Fruit fly (Drosophila melanogaster) whole organism, wandering third instar larva: ENCODE results near the gene CG43980.

Experiments used
- Abd-B ChIP-seq: fragments of >200 bp; optimal IDR thresholded peaks from 2 replicates; lab custom pipeline; 2017; ENCODE audit warnings: missing biosample characterization, missing genetic modification characterization
- Dfd ChIP-seq: fragments of >200 bp; optimal IDR thresholded peaks from 2 replicates; lab custom pipeline; 2017; ENCODE audit warnings: missing biosample characterization, missing genetic modification characterization
- Hr78 ChIP-seq: fragments of >200 bp; optimal IDR thresholded peaks from 2 replicates; lab custom pipeline; 2017; ENCODE audit warnings: missing biosample characterization, missing genetic modification characterization
- Myc ChIP-seq: fragments of >200 bp; optimal IDR thresholded peaks from 2 replicates; lab custom pipeline; 2017
- dmrt93B ChIP-seq: fragments of 200-800 bp; sonication (Bioruptor generic); optimal IDR thresholded peaks from 2 replicates; lab custom pipeline; 2018; ENCODE audit warnings: missing biosample characterization, mild to moderate bottlenecking, missing genetic modification characterization
- lola ChIP-seq: fragments of >200 bp; optimal IDR thresholded peaks from 2 replicates; lab custom pipeline; 2017; ENCODE audit warnings: missing biosample characterization, missing genetic modification characterization
- pan ChIP-seq: fragments of >200 bp; optimal IDR thresholded peaks from 2 replicates; lab custom pipeline; 2017
- psq ChIP-seq: fragments of 200-800 bp; sonication (Bioruptor generic); optimal IDR thresholded peaks from 3 replicates; lab custom pipeline; 2017; ENCODE audit warnings: missing biosample characterization, mild to moderate bottlenecking, missing genetic modification characterization, moderate library complexity
- tai ChIP-seq: sonication (Bioruptor generic); optimal IDR thresholded peaks from 2 replicates; lab custom pipeline; 2016; ENCODE audit warnings: missing biosample characterization, missing genetic modification characterization
- usp ChIP-seq: fragments of >200 bp; optimal IDR thresholded peaks from 2 replicates; lab custom pipeline; 2017; ENCODE audit warnings: missing biosample characterization, missing genetic modification characterization

DNA sequence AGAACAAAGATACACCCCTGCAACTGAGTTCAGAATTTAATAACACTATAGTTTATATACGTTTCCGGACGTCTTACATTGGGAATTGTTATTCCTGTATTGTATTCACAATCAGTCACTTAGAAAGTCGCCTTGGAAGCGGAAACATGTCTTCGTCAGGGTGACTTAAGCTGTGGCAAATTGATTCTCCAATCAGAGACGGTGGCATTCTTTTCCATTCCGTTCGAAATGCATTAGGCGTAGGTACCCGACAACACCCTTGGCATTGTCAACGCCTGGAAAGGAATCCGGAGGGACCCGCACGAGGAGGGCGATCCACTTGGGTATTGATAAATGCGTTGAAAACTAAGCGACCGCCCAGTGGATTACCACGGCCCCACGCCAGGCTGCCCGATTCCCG lies 39.2 kb downstream of the CG43980 start, which contains the start of gene Sfp78E:
- no peak for TF ChIP-seq Myc (lab: Kevin White, UChicago)
- no peak for TF ChIP-seq lola (GFP tag; lab: Kevin White, UChicago)
- TF ChIP-seq tai (GFP tag; lab: Kevin White, UChicago): no peak
- TF ChIP-seq psq (GFP tag; lab: Kevin White, UChicago): no peak
- TF ChIP-seq Hr78: no peak
- no peak for TF ChIP-seq usp (GFP tag; lab: Kevin White, UChicago)
- TF ChIP-seq dmrt93B: no peak
- TF ChIP-seq pan: no peak
- no peak for TF ChIP-seq Dfd (GFP tag; lab: Kevin White, UChicago)
- TF ChIP-seq Abd-B (GFP tag; lab: Kevin White, UChicago): no peak
